Worm (Caenorhabditis elegans) whole organism, early embryonic: ENCODE data around the gene sumv-2.

Source experiments
- B0310.2 ChIP-seq: sonication (generic microtip); optimal IDR thresholded peaks from 2 replicates; lab custom pipeline; 2016; ENCODE audit warnings: mild to moderate bottlenecking, missing genetic modification characterization, missing compliant biosample characterization
- aly-1 ChIP-seq: sonication (generic microtip); optimal IDR thresholded peaks from 2 replicates; lab custom pipeline; 2016; ENCODE audit warnings: missing genetic modification characterization, missing compliant biosample characterization
- ama-1 ChIP-seq: fragments of 150-350 bp; optimal IDR thresholded peaks from 2 replicates; lab custom pipeline; 2014
- ceh-13 ChIP-seq: fragments of 200-800 bp; sonication (Bioruptor generic); optimal IDR thresholded peaks from 2 replicates; lab custom pipeline; 2018; ENCODE audit warnings: mild to moderate bottlenecking, missing genetic modification characterization, missing compliant biosample characterization
- ets-7 ChIP-seq: sonication (generic microtip); optimal IDR thresholded peaks from 2 replicates; lab custom pipeline; 2016; ENCODE audit warnings: missing genotype, missing genetic modification characterization, missing compliant biosample characterization
- flt-1 ChIP-seq: fragments of 200-800 bp; sonication (Bioruptor generic); IDR thresholded peaks from 2 replicates; pipeline ENCODE4 v1.3.6; 2022; ENCODE audit warnings: missing genetic modification characterization, missing compliant biosample characterization
- hmg-4 ChIP-seq: fragments of 200-800 bp; sonication (Bioruptor generic); optimal IDR thresholded peaks from 2 replicates; lab custom pipeline; 2018; ENCODE audit warnings: mild to moderate bottlenecking, missing genetic modification characterization, missing compliant biosample characterization
- scrt-1 ChIP-seq: fragments of 200-800 bp; sonication (Bioruptor generic); IDR thresholded peaks from 2 replicates; pipeline ENCODE4 v1.3.6; 2022; ENCODE audit warnings: missing genetic modification characterization, missing compliant biosample characterization
- tbx-11 ChIP-seq: fragments of 200-800 bp; sonication (Bioruptor generic); IDR thresholded peaks from 2 replicates; pipeline ENCODE4 v1.3.6; 2022; ENCODE audit warnings: missing genetic modification characterization, missing compliant biosample characterization
- tbx-37 ChIP-seq: fragments of 200-800 bp; sonication (Bioruptor generic); conservative IDR thresholded peaks from 2 replicates; pipeline ENCODE4 v1.3.6; 2022; ENCODE audit warnings: missing genetic modification reagents, missing genetic modification characterization, missing compliant biosample characterization
- tra-4 ChIP-seq: sonication (generic microtip); optimal IDR thresholded peaks from 2 replicates; lab custom pipeline; 2017; ENCODE audit warnings: missing genetic modification characterization, missing compliant biosample characterization

ce11 chrV:4668636-4669035 lies 51.3 kb downstream of the sumv-2 start, which contains the start of gene srx-77:
- TF ChIP-seq ama-1 (lab: Kevin White, UChicago): no peak
- no peak for TF ChIP-seq ceh-13
- TF ChIP-seq tra-4 (tag; lab: Kevin White, UChicago): no peak
- no peak for TF ChIP-seq B0310.2 (tag; lab: Kevin White, UChicago)
- TF ChIP-seq flt-1: no peak
- TF ChIP-seq ets-7 (tag; lab: Kevin White, UChicago): no peak
- TF ChIP-seq hmg-4: no peak
- no peak for TF ChIP-seq tbx-11
- TF ChIP-seq aly-1: no peak
- TF ChIP-seq scrt-1 (GFP tag; lab: Robert Waterston, UW): no peak
- no peak for TF ChIP-seq tbx-37 (GFP tag; lab: Robert Waterston, UW)
